Fruit fly (Drosophila melanogaster) Kc167 (cell line): ENCODE results near the gene Men.

Experiments
- Myc ChIP-seq: fragments of >200 bp; optimal IDR thresholded peaks from 2 replicates; lab custom pipeline; 2017; ENCODE audit warnings: missing external identifiers
- Sin3A ChIP-seq: fragments of >200 bp; optimal IDR thresholded peaks from 2 replicates; lab custom pipeline; 2018; ENCODE audit warnings: missing external identifiers
- h ChIP-seq: fragments of >200 bp; optimal IDR thresholded peaks from 3 replicates; lab custom pipeline; 2018; ENCODE audit warnings: missing external identifiers
- insv ChIP-seq: fragments of >200 bp; optimal IDR thresholded peaks from 3 replicates; lab custom pipeline; 2018; ENCODE audit warnings: missing external identifiers
- psq ChIP-seq: fragments of >200 bp; optimal IDR thresholded peaks from 2 replicates; lab custom pipeline; 2017; ENCODE audit warnings: missing external identifiers
- ttk ChIP-seq: sonication (Bioruptor generic); optimal IDR thresholded peaks from 2 replicates; lab custom pipeline; 2017; ENCODE audit warnings: missing external identifiers

The Men gene

dm6 chr3R:12692497-12692896 is 29.7 kb downstream of the Men start, which contains the start of gene CG31347:
Gene CG31347, minus strand, starts transcription at chr3R:12692597.
- no peak for TF ChIP-seq Sin3A (lab: Kevin White, UChicago)
- TF ChIP-seq Myc, result no peak
- TF ChIP-seq h (lab: Kevin White, UChicago), result no peak
- TF ChIP-seq ttk (lab: Kevin White, UChicago), result no peak
- no peak for TF ChIP-seq psq (lab: Kevin White, UChicago)
- TF ChIP-seq insv (lab: Kevin White, UChicago), result no peak

dm6 chr3R:12691422-12692101 is 30.7 kb downstream of the Men start, which contains the start of gene Arp1:
Gene Arp1, plus strand, starts transcription at chr3R:12691743.
- no peak for TF ChIP-seq Sin3A (lab: Kevin White, UChicago)
- TF ChIP-seq insv (lab: Kevin White, UChicago), result no peak
- no peak for TF ChIP-seq psq (lab: Kevin White, UChicago)
- no peak for TF ChIP-seq h (lab: Kevin White, UChicago)

dm6 chr3R:12688672-12689417 is 33.4 kb downstream of the Men start, which contains the start of gene kar:
Gene kar, minus strand, starts transcription at chr3R:12689367.
- no peak for TF ChIP-seq ttk (lab: Kevin White, UChicago)
- TF ChIP-seq insv (lab: Kevin White, UChicago), result no peak
- TF ChIP-seq Sin3A (lab: Kevin White, UChicago), result no peak
- no peak for TF ChIP-seq h (lab: Kevin White, UChicago)

- TF ChIP-seq Myc, result no peak
- no peak for TF ChIP-seq insv (lab: Kevin White, UChicago)
- TF ChIP-seq ttk (lab: Kevin White, UChicago), result no peak
- TF ChIP-seq h (lab: Kevin White, UChicago), result no peak
- no peak for TF ChIP-seq Sin3A (lab: Kevin White, UChicago)
- no peak for TF ChIP-seq psq (lab: Kevin White, UChicago)
Measured at dm6 chr3R:12688116-12688515, 34.1 kb downstream of the Men start.

dm6 chr3R:12685290-12685689 is 37.0 kb downstream of the Men start:
- no peak for TF ChIP-seq insv (lab: Kevin White, UChicago)
- no peak for TF ChIP-seq Sin3A (lab: Kevin White, UChicago)
- no peak for TF ChIP-seq psq (lab: Kevin White, UChicago)
- TF ChIP-seq h (lab: Kevin White, UChicago), result no peak
- no peak for TF ChIP-seq ttk (lab: Kevin White, UChicago)
- no peak for TF ChIP-seq Myc

- TF ChIP-seq insv (lab: Kevin White, UChicago), result no peak
- TF ChIP-seq psq (lab: Kevin White, UChicago), result no peak
- TF ChIP-seq h (lab: Kevin White, UChicago), result no peak
- no peak for TF ChIP-seq Sin3A (lab: Kevin White, UChicago)
Measured at dm6 chr3R:12681275-12681674, 41.0 kb downstream of the Men start, which contains the start of gene Cyp313a4. Gene Cyp313a4, minus strand, starts transcription at chr3R:12681375.

dm6 chr3R:12678850-12679249 is 43.4 kb downstream of the Men start, which contains the start of gene mbo:
Gene mbo, minus strand, starts transcription at chr3R:12679052.
- TF ChIP-seq psq (lab: Kevin White, UChicago) (no peak), h (lab: Kevin White, UChicago) (no peak)

dm6 chr3R:12676160-12676559 is 46.1 kb downstream of the Men start, which contains the start of gene CG43630:
Gene CG43630, minus strand, starts transcription at chr3R:12676260.
- TF ChIP-seq Myc (no peak), insv (lab: Kevin White, UChicago) (no peak), Sin3A (lab: Kevin White, UChicago) (no peak), psq (lab: Kevin White, UChicago) (no peak), h (lab: Kevin White, UChicago) (no peak)

- TF ChIP-seq Myc (no peak), Sin3A (lab: Kevin White, UChicago) (no peak), insv (lab: Kevin White, UChicago) (no peak), psq (lab: Kevin White, UChicago) (no peak)
Measured at dm6 chr3R:12674041-12674623, 48.1 kb downstream of the Men start, which contains the start of gene Gnmt. Gene Gnmt, plus strand, starts transcription at chr3R:12674608.

dm6 chr3R:12666206-12666834 is 55.9 kb downstream of the Men start:
- TF ChIP-seq Myc (no peak), h (lab: Kevin White, UChicago) (no peak), ttk (lab: Kevin White, UChicago) (no peak), Sin3A (lab: Kevin White, UChicago) (no peak), insv (lab: Kevin White, UChicago) (no peak), psq (lab: Kevin White, UChicago) (no peak)
